Fruit fly (Drosophila melanogaster) whole organism, wandering third instar larva: ENCODE measurements around the gene KdelR.

Source experiments
- CG32264 ChIP-seq: fragments of 200-800 bp; sonication (Bioruptor generic); optimal IDR thresholded peaks from 2 replicates; lab custom pipeline; 2016; ENCODE audit warnings: missing biosample characterization, missing genetic modification characterization
- CG9705 ChIP-seq: fragments of 200-800 bp; sonication (Bioruptor generic); optimal IDR thresholded peaks from 2 replicates; lab custom pipeline; 2018; ENCODE audit warnings: missing biosample characterization, mild to moderate bottlenecking, missing genetic modification characterization
- CrebA ChIP-seq: fragments of 200-800 bp; sonication (Bioruptor generic); optimal IDR thresholded peaks from 2 replicates; lab custom pipeline; 2016; ENCODE audit warnings: missing biosample characterization, mild to moderate bottlenecking, missing genetic modification characterization, borderline replicate concordance
- Dfd ChIP-seq: fragments of >200 bp; optimal IDR thresholded peaks from 2 replicates; lab custom pipeline; 2017; ENCODE audit warnings: missing biosample characterization, missing genetic modification characterization
- Dif ChIP-seq: fragments of 200-275, 200-300 bp; sonication (Bioruptor generic); optimal IDR thresholded peaks from 2 replicates; lab custom pipeline; 2018; ENCODE audit warnings: missing biosample characterization, missing genetic modification characterization; ENCODE audit not compliant: partially characterized antibody
- GATAd ChIP-seq: sonication (Bioruptor generic); optimal IDR thresholded peaks from 2 replicates; lab custom pipeline; 2016; ENCODE audit warnings: missing biosample characterization, missing genetic modification characterization
- HLH106 ChIP-seq: fragments of 200-800 bp; optimal IDR thresholded peaks from 3 replicates; lab custom pipeline; 2019; ENCODE audit warnings: missing biosample characterization, mild to moderate bottlenecking, missing genetic modification characterization, moderate library complexity
- Hnf4 ChIP-seq: fragments of 200-800 bp; sonication (Bioruptor generic); optimal IDR thresholded peaks from 2 replicates; lab custom pipeline; 2016; ENCODE audit warnings: missing biosample characterization, mild to moderate bottlenecking, missing genetic modification characterization
- Hr78 ChIP-seq: fragments of >200 bp; optimal IDR thresholded peaks from 2 replicates; lab custom pipeline; 2017; ENCODE audit warnings: missing biosample characterization, missing genetic modification characterization
- Hr83 ChIP-seq: fragments of 200-300 bp; sonication (Bioruptor generic); optimal IDR thresholded peaks from 2 replicates; lab custom pipeline; 2016; ENCODE audit warnings: missing biosample characterization, mild to moderate bottlenecking, missing genetic modification characterization, moderate library complexity; ENCODE audit not compliant: poor library complexity, severe bottlenecking
- Myc ChIP-seq: fragments of >200 bp; optimal IDR thresholded peaks from 2 replicates; lab custom pipeline; 2017
- N ChIP-seq: fragments of >200 bp; optimal IDR thresholded peaks from 2 replicates; lab custom pipeline; 2018; ENCODE audit warnings: missing biosample characterization, missing external identifiers, missing genetic modification characterization
- OdsH ChIP-seq: fragments of 200-800 bp; sonication (Bioruptor generic); optimal IDR thresholded peaks from 2 replicates; lab custom pipeline; 2016; ENCODE audit warnings: missing biosample characterization, mild to moderate bottlenecking, missing genetic modification characterization
- Rel ChIP-seq, 2 experiments: fragments of 200-800 bp; sonication (Bioruptor generic) in 1 of 2; optimal IDR thresholded peaks; 2 replicates in 1 of 2; 3 replicates in 1 of 2; lab custom pipeline; 2016 to 2019; ENCODE audit warnings: mild to moderate bottlenecking in 2 of 2, missing biosample characterization in 2 of 2, missing genetic modification characterization in 2 of 2, moderate library complexity in 1 of 2
- Sp1 ChIP-seq: fragments of 200-800 bp; sonication (Bioruptor generic); optimal IDR thresholded peaks from 3 replicates; lab custom pipeline; 2019; ENCODE audit warnings: missing biosample characterization, mild to moderate bottlenecking, missing genetic modification characterization, moderate library complexity
- Vsx2 ChIP-seq: fragments of 200-300, 225-300 bp; sonication (Bioruptor generic); optimal IDR thresholded peaks from 2 replicates; lab custom pipeline; 2018; ENCODE audit warnings: missing biosample characterization, missing genetic modification characterization; ENCODE audit not compliant: partially characterized antibody
- br ChIP-seq: fragments of 200-800 bp; sonication (Bioruptor generic); optimal IDR thresholded peaks from 2 replicates; lab custom pipeline; 2016; ENCODE audit warnings: missing biosample characterization, missing genetic modification characterization
- brk ChIP-seq: fragments of 200-800 bp; sonication (Bioruptor generic); optimal IDR thresholded peaks from 2 replicates; lab custom pipeline; 2016; ENCODE audit warnings: missing biosample characterization, mild to moderate bottlenecking, missing genetic modification characterization
- dmrt93B ChIP-seq: fragments of 200-800 bp; sonication (Bioruptor generic); optimal IDR thresholded peaks from 2 replicates; lab custom pipeline; 2018; ENCODE audit warnings: missing biosample characterization, mild to moderate bottlenecking, missing genetic modification characterization
- ey ChIP-seq: fragments of 200-800 bp; sonication (Bioruptor generic); optimal IDR thresholded peaks from 2 replicates; lab custom pipeline; 2016; ENCODE audit warnings: missing biosample characterization, missing genetic modification characterization
- foxo ChIP-seq, 2 experiments: fragments of 200-800 bp; sonication (Bioruptor generic); optimal IDR thresholded peaks; 2 replicates in 1 of 2; 3 replicates in 1 of 2; lab custom pipeline; 2016 to 2017; ENCODE audit warnings: missing biosample characterization in 2 of 2, missing genetic modification characterization in 2 of 2
- fru ChIP-seq: fragments of 200-800 bp; sonication (Bioruptor generic); optimal IDR thresholded peaks from 3 replicates; lab custom pipeline; 2016; ENCODE audit warnings: missing biosample characterization, mild to moderate bottlenecking, missing genetic modification characterization
- h ChIP-seq: fragments of 200-800 bp; sonication (Bioruptor generic); optimal IDR thresholded peaks from 3 replicates; lab custom pipeline; 2016; ENCODE audit warnings: missing biosample characterization, mild to moderate bottlenecking, missing genetic modification characterization
- jim ChIP-seq: fragments of 175-275, 200-325 bp; sonication (Bioruptor generic); optimal IDR thresholded peaks from 2 replicates; lab custom pipeline; 2016; ENCODE audit warnings: missing biosample characterization, mild to moderate bottlenecking, missing genetic modification characterization
- lola ChIP-seq: fragments of >200 bp; optimal IDR thresholded peaks from 2 replicates; lab custom pipeline; 2017; ENCODE audit warnings: missing biosample characterization, missing genetic modification characterization
- pan ChIP-seq: fragments of >200 bp; optimal IDR thresholded peaks from 2 replicates; lab custom pipeline; 2017
- psq ChIP-seq: fragments of 200-800 bp; sonication (Bioruptor generic); optimal IDR thresholded peaks from 3 replicates; lab custom pipeline; 2017; ENCODE audit warnings: missing biosample characterization, mild to moderate bottlenecking, missing genetic modification characterization, moderate library complexity
- rgr ChIP-seq: fragments of 200-800 bp; sonication (Bioruptor generic); optimal IDR thresholded peaks from 3 replicates; lab custom pipeline; 2016; ENCODE audit warnings: missing biosample characterization, mild to moderate bottlenecking, missing genetic modification characterization
- sage ChIP-seq: fragments of 200-800 bp; sonication (Bioruptor generic); optimal IDR thresholded peaks from 2 replicates; lab custom pipeline; 2016; ENCODE audit warnings: missing biosample characterization, mild to moderate bottlenecking, missing genetic modification characterization
- sv ChIP-seq: fragments of 200-800 bp; sonication (Bioruptor generic); optimal IDR thresholded peaks from 3 replicates; lab custom pipeline; 2016; ENCODE audit warnings: missing biosample characterization, missing genetic modification characterization
- tai ChIP-seq: sonication (Bioruptor generic); optimal IDR thresholded peaks from 2 replicates; lab custom pipeline; 2016; ENCODE audit warnings: missing biosample characterization, missing genetic modification characterization
- usp ChIP-seq: fragments of >200 bp; optimal IDR thresholded peaks from 2 replicates; lab custom pipeline; 2017; ENCODE audit warnings: missing biosample characterization, missing genetic modification characterization
- woc ChIP-seq: sonication (Bioruptor generic); optimal IDR thresholded peaks from 2 replicates; lab custom pipeline; 2016; ENCODE audit warnings: missing biosample characterization, mild to moderate bottlenecking, missing genetic modification characterization

The KdelR gene

dm6 chr2L:10466865-10467270 lies 40.2 kb downstream of the KdelR start:
- TF ChIP-seq psq (GFP tag; lab: Kevin White, UChicago) (no peak), h (no peak), GATAd (GFP tag; lab: Kevin White, UChicago) (no peak), foxo (GFP tag; optimal IDR thresholded peaks at IDR 0.05; lab: Kevin White, UChicago) (no peak), sv (GFP tag; lab: Kevin White, UChicago) (peak; percentile 2), CrebA (no peak)

dm6 chr2L:10468388-10468787 lies 41.7 kb downstream of the KdelR start:
- TF ChIP-seq usp (GFP tag; lab: Kevin White, UChicago) = no peak
- TF ChIP-seq Hr78 (GFP tag; lab: Kevin White, UChicago) = no peak
- no peak for TF ChIP-seq brk (GFP tag; lab: Kevin White, UChicago)
- TF ChIP-seq sv (GFP tag; lab: Kevin White, UChicago) = peak; percentile 22
- peak in 1 of 2 experiments; percentile 45 for TF ChIP-seq foxo (GFP tag; optimal IDR thresholded peaks at IDR 0.05; lab: Kevin White, UChicago)
- no peak for TF ChIP-seq CG32264 (GFP tag; lab: Kevin White, UChicago)
- no peak for TF ChIP-seq Dfd (GFP tag; lab: Kevin White, UChicago)
- TF ChIP-seq Dif = no peak
- no peak for TF ChIP-seq Sp1 (GFP tag; lab: Kevin White, UChicago)
- TF ChIP-seq Hr83 (GFP tag; lab: Kevin White, UChicago) = no peak
- peak; percentile 2 for TF ChIP-seq fru (GFP tag; lab: Kevin White, UChicago)
- no peak for TF ChIP-seq Rel (GFP tag; optimal IDR thresholded peaks at IDR 0.05; lab: Kevin White, UChicago)
- no peak for TF ChIP-seq Rel (tag; optimal IDR thresholded peaks at IDR 0.05; lab: Kevin White, UChicago)
- TF ChIP-seq br (GFP tag; lab: Kevin White, UChicago) = no peak
- TF ChIP-seq OdsH (GFP tag; lab: Kevin White, UChicago) = no peak
- no peak for TF ChIP-seq ey
- TF ChIP-seq h = peak; percentile 55
- TF ChIP-seq dmrt93B (GFP tag; lab: Kevin White, UChicago) = peak; percentile 24
- peak; percentile 54 for TF ChIP-seq HLH106 (tag; lab: Kevin White, UChicago)
- TF ChIP-seq rgr = peak; percentile 36
- no peak for TF ChIP-seq Myc (lab: Kevin White, UChicago)
- TF ChIP-seq tai (GFP tag; lab: Kevin White, UChicago) = no peak

- TF ChIP-seq pan (lab: Kevin White, UChicago) = no peak
- TF ChIP-seq N (GFP tag; lab: Kevin White, UChicago) = no peak
- no peak for TF ChIP-seq jim (GFP tag; lab: Kevin White, UChicago)
- TF ChIP-seq ey = no peak
- TF ChIP-seq Dfd (GFP tag; lab: Kevin White, UChicago) = no peak
- no peak for TF ChIP-seq Hnf4 (GFP tag; lab: Kevin White, UChicago)
- TF ChIP-seq Hr78 (GFP tag; lab: Kevin White, UChicago) = no peak
- no peak for TF ChIP-seq GATAd (GFP tag; lab: Kevin White, UChicago)
These were observed 42.3 kb downstream of the KdelR start for dm6 chr2L:10468978-10469377.

dm6 chr2L:10470211-10470610 lies 43.5 kb downstream of the KdelR start:
- no peak for TF ChIP-seq sv (GFP tag; lab: Kevin White, UChicago)
- TF ChIP-seq lola (GFP tag; lab: Kevin White, UChicago) = no peak
- no peak for TF ChIP-seq Rel (GFP tag; optimal IDR thresholded peaks at IDR 0.05; lab: Kevin White, UChicago)
- no peak for TF ChIP-seq Rel (tag; optimal IDR thresholded peaks at IDR 0.05; lab: Kevin White, UChicago)
- no peak for TF ChIP-seq tai (GFP tag; lab: Kevin White, UChicago)
- TF ChIP-seq CG9705 = no peak
- no peak for TF ChIP-seq Sp1 (GFP tag; lab: Kevin White, UChicago)
- TF ChIP-seq woc (GFP tag; lab: Kevin White, UChicago) = no peak
- TF ChIP-seq usp (GFP tag; lab: Kevin White, UChicago) = no peak

- TF ChIP-seq foxo (GFP tag; optimal IDR thresholded peaks at IDR 0.05; lab: Kevin White, UChicago) (no peak), sage (GFP tag; lab: Kevin White, UChicago) (no peak), OdsH (GFP tag; lab: Kevin White, UChicago) (no peak), CG9705 (no peak), psq (GFP tag; lab: Kevin White, UChicago) (no peak), Vsx2 (no peak), brk (GFP tag; lab: Kevin White, UChicago) (no peak), br (GFP tag; lab: Kevin White, UChicago) (no peak)
These were observed 45.6 kb downstream of the KdelR start for dm6 chr2L:10472257-10472656.
